Worm (Caenorhabditis elegans): Measurements from ENCODE around the gene K04C1.5.

Gene K04C1.5

ce11 chrX:14246518-14246917 lies 1.3 kb upstream of the K04C1.5 start, which contains the start of gene mlc-6:
mlc-6 (minus strand) TSS chrX:14246618.
- no peak for TF ChIP-seq Y75B8A.6 (GFP tag; IDR thresholded peaks at IDR 0.05)
- TF ChIP-seq duxl-1 (tag; optimal IDR thresholded peaks at IDR 0.05; ENCODE audit: poor library complexity): no peak
- TF ChIP-seq ztf-11 (tag; optimal IDR thresholded peaks at IDR 0.05): no peak
- TF ChIP-seq cey-2 (tag; optimal IDR thresholded peaks at IDR 0.05; ENCODE audit: borderline replicate concordance, insufficient read depth): no peak
- no peak for TF ChIP-seq saeg-2 (GFP tag; IDR thresholded peaks at IDR 0.05)
- TF ChIP-seq snpc-4 (tag; optimal IDR thresholded peaks at IDR 0.05): no peak
- no peak for TF ChIP-seq aha-1 (tag)

- TF ChIP-seq pha-4 (GFP tag; IDR thresholded peaks at IDR 0.05) (no peak), pha-4 (tag; optimal IDR thresholded peaks at IDR 0.05) (no peak), lin-39 (tag; optimal IDR thresholded peaks at IDR 0.05) (no peak), dmd-6 (GFP tag; IDR thresholded peaks at IDR 0.05) (no peak), madf-5 (GFP tag; IDR thresholded peaks at IDR 0.05) (no peak), set-16 (GFP tag; IDR thresholded peaks at IDR 0.05) (no peak), dpl-1 (GFP tag; optimal IDR thresholded peaks at IDR 0.05) (no peak), daf-19 (GFP tag; conservative IDR thresholded peaks at IDR 0.05) (no peak)
Measured at ce11 chrX:14252042-14252441, 4.2 kb downstream of the K04C1.5 start, which contains the start of gene E02H4.6. E02H4.6 (minus strand) TSS chrX:14252142.

ce11 chrX:14255031-14255430 lies 7.2 kb downstream of the K04C1.5 start, which contains the start of gene E02H4.5:
E02H4.5 (minus strand) TSS chrX:14255131.
- TF ChIP-seq ceh-28 (tag; optimal IDR thresholded peaks at IDR 0.05) (no peak), php-3 (GFP tag; IDR thresholded peaks at IDR 0.05) (no peak), mdt-29 (GFP tag; IDR thresholded peaks at IDR 0.05) (no peak), F49E8.2 (tag; optimal IDR thresholded peaks at IDR 0.05; ENCODE audit: borderline replicate concordance) (no peak), ztf-7 (tag; optimal IDR thresholded peaks at IDR 0.05) (no peak), nhr-48 (tag; optimal IDR thresholded peaks at IDR 0.05) (no peak), dmd-6 (GFP tag; IDR thresholded peaks at IDR 0.05) (no peak), ctbp-1 (GFP tag; IDR thresholded peaks at IDR 0.05) (no peak), fos-1 (tag; optimal IDR thresholded peaks at IDR 0.05) (no peak), nhr-25 (tag; optimal IDR thresholded peaks at IDR 0.05; ENCODE audit: borderline replicate concordance, insufficient read depth) (no peak), hlh-30 (tag; optimal IDR thresholded peaks at IDR 0.05; ENCODE audit: insufficient read depth) (no peak), nhr-77 (tag; optimal IDR thresholded peaks at IDR 0.05) (no peak), mxl-2 (GFP tag; conservative IDR thresholded peaks at IDR 0.05) (no peak)

ce11 chrX:14255973-14256372 lies 8.1 kb downstream of the K04C1.5 start, which contains the start of gene E02H4.7:
E02H4.7 (plus strand) TSS chrX:14256273.
- TF ChIP-seq snpc-1.2 (GFP tag; IDR thresholded peaks at IDR 0.05) (no peak), dmd-8 (GFP tag; IDR thresholded peaks at IDR 0.05) (no peak), nhr-111 (GFP tag; optimal IDR thresholded peaks at IDR 0.05) (no peak), F10B5.3 (tag; optimal IDR thresholded peaks at IDR 0.05) (no peak), F49E8.2 (tag; optimal IDR thresholded peaks at IDR 0.05; ENCODE audit: borderline replicate concordance) (no peak), mes-2 (tag; optimal IDR thresholded peaks at IDR 0.05; ENCODE audit: poor library complexity, severe bottlenecking) (no peak), jun-1 (tag; optimal IDR thresholded peaks at IDR 0.05) (no peak), ZK337.2 (GFP tag; IDR thresholded peaks at IDR 0.05) (no peak), egl-27 (tag; optimal IDR thresholded peaks at IDR 0.05) (no peak), nhr-77 (tag; optimal IDR thresholded peaks at IDR 0.05) (no peak), hlh-11 (tag; optimal IDR thresholded peaks at IDR 0.05) (no peak), fkh-10 (GFP tag; optimal IDR thresholded peaks at IDR 0.05) (no peak), ceh-28 (tag; optimal IDR thresholded peaks at IDR 0.05) (no peak), cey-2 (tag; optimal IDR thresholded peaks at IDR 0.05; ENCODE audit: borderline replicate concordance, insufficient read depth) (no peak)

Measured in whole organism, L4 larva.